Worm (Caenorhabditis elegans): ENCODE data around the gene scl-18.
A peak's percentile ranks its signal among the peaks of the same experiment; 100 is the strongest.

Gene scl-18

ce11 chrIV:11740204-11740603 lies 14.0 kb downstream of the scl-18 start, which contains the start of gene K01A6.4:
TSS of gene K01A6.4 (minus strand) at chrIV:11740304.
- TF ChIP-seq fkh-10 (GFP tag; optimal IDR thresholded peaks at IDR 0.05) = no peak
- no peak for TF ChIP-seq lin-14 (GFP tag; optimal IDR thresholded peaks at IDR 0.05)
- no peak for TF ChIP-seq nhr-12 (tag; optimal IDR thresholded peaks at IDR 0.05)
- no peak for TF ChIP-seq unc-30 (tag; optimal IDR thresholded peaks at IDR 0.05)
- no peak for TF ChIP-seq aha-1 (tag; optimal IDR thresholded peaks at IDR 0.05)
- no peak for TF ChIP-seq elt-3 (tag; optimal IDR thresholded peaks at IDR 0.05)
- no peak for TF ChIP-seq irx-1 (tag; optimal IDR thresholded peaks at IDR 0.05)
- no peak for TF ChIP-seq isw-1 (GFP tag; IDR thresholded peaks at IDR 0.05)

ce11 chrIV:11738092-11738617 lies 16.1 kb downstream of the scl-18 start, which contains the start of gene K01A6.7:
TSS of gene K01A6.7 (minus strand) at chrIV:11738567.
- TF ChIP-seq aly-2 (tag; optimal IDR thresholded peaks at IDR 0.05) = no peak
- TF ChIP-seq alr-1 (tag; optimal IDR thresholded peaks at IDR 0.05; ENCODE audit: borderline replicate concordance) = no peak
- no peak for TF ChIP-seq fkh-4 (tag; optimal IDR thresholded peaks at IDR 0.05; ENCODE audit: borderline replicate concordance)
- no peak for TF ChIP-seq hpl-2 (GFP tag; optimal IDR thresholded peaks at IDR 0.05)
- TF ChIP-seq ets-5 (GFP tag; IDR thresholded peaks at IDR 0.05) = no peak
- no peak for TF ChIP-seq lin-39 (tag; optimal IDR thresholded peaks at IDR 0.05)
- TF ChIP-seq dpl-1 (GFP tag; optimal IDR thresholded peaks at IDR 0.05) = no peak
- TF ChIP-seq pax-3 (tag; optimal IDR thresholded peaks at IDR 0.05) = no peak
- TF ChIP-seq lin-35 (GFP tag; optimal IDR thresholded peaks at IDR 0.05) = no peak
- no peak for TF ChIP-seq fkh-10 (GFP tag; optimal IDR thresholded peaks at IDR 0.05)
- TF ChIP-seq tbx-2 (tag; optimal IDR thresholded peaks at IDR 0.05) = no peak
- no peak for TF ChIP-seq unc-62 (GFP tag; optimal IDR thresholded peaks at IDR 0.05)
- no peak for TF ChIP-seq elt-3 (tag; optimal IDR thresholded peaks at IDR 0.05)

- TF ChIP-seq efl-1 (optimal IDR thresholded peaks at IDR 0.05) (no peak), efl-1 (GFP tag; optimal IDR thresholded peaks at IDR 0.05 in 1 of 2) (peak in 1 of 2 experiments; percentile 32), pqm-1 (tag; optimal IDR thresholded peaks at IDR 0.05) (no peak)
Measured at ce11 chrIV:11737269-11737668, 17.0 kb downstream of the scl-18 start, which contains the start of gene K01A6.8. TSS of gene K01A6.8 (minus strand) at chrIV:11737369.

ce11 chrIV:11735025-11735424 lies 19.2 kb downstream of the scl-18 start, which contains the start of gene K01A6.6:
TSS of gene K01A6.6 (plus strand) at chrIV:11735325.
- no peak for TF ChIP-seq nhr-90 (tag; optimal IDR thresholded peaks at IDR 0.05; ENCODE audit: poor library complexity)
- no peak for TF ChIP-seq blmp-1 (tag; optimal IDR thresholded peaks at IDR 0.05)
- TF ChIP-seq nhr-12 (tag; optimal IDR thresholded peaks at IDR 0.05) = no peak
- no peak for TF ChIP-seq tlp-1 (tag; optimal IDR thresholded peaks at IDR 0.05)
- no peak for TF ChIP-seq grh-1 (GFP tag; IDR thresholded peaks at IDR 0.05)
- no peak for TF ChIP-seq elt-3 (tag; optimal IDR thresholded peaks at IDR 0.05)
- TF ChIP-seq alr-1 (tag; optimal IDR thresholded peaks at IDR 0.05; ENCODE audit: borderline replicate concordance) = no peak
- no peak for TF ChIP-seq lin-14 (GFP tag; optimal IDR thresholded peaks at IDR 0.05)
- TF ChIP-seq irx-1 (tag; optimal IDR thresholded peaks at IDR 0.05) = no peak
- TF ChIP-seq zag-1 (tag; optimal IDR thresholded peaks at IDR 0.05) = no peak
- no peak for TF ChIP-seq jun-1 (tag; optimal IDR thresholded peaks at IDR 0.05)
- TF ChIP-seq ceh-90 (tag; optimal IDR thresholded peaks at IDR 0.05) = no peak
- no peak for TF ChIP-seq efl-3 (GFP tag; optimal IDR thresholded peaks at IDR 0.05)
- TF ChIP-seq mdl-1 (tag; optimal IDR thresholded peaks at IDR 0.05) = no peak
- TF ChIP-seq ama-1 (optimal IDR thresholded peaks at IDR 0.05) = no peak
- no peak for TF ChIP-seq ceh-8 (GFP tag; optimal IDR thresholded peaks at IDR 0.05)

ce11 chrIV:11723255-11723654 lies 31.0 kb downstream of the scl-18 start:
- peak; percentile 53 for TF ChIP-seq lin-14 (GFP tag; optimal IDR thresholded peaks at IDR 0.05)
- TF ChIP-seq ceh-82 (tag; optimal IDR thresholded peaks at IDR 0.05) = peak in 1 of 3 experiments; percentile 9
- TF ChIP-seq fkh-10 (GFP tag; optimal IDR thresholded peaks at IDR 0.05) = peak; percentile 19
- no peak for TF ChIP-seq ceh-88 (GFP tag; IDR thresholded peaks at IDR 0.05)
